Worm (Caenorhabditis elegans) whole organism, young adult: ENCODE results near the gene fbxa-51.

Experiments used
- B0019.2 ChIP-seq: fragments of 200-800 bp; sonication (Bioruptor generic); conservative IDR thresholded peaks from 2 replicates; pipeline ENCODE4 v1.3.6; 2022; ENCODE audit warnings: missing genetic modification reagents, missing genetic modification characterization, missing compliant biosample characterization
- B0261.1 ChIP-seq: sonication (generic microtip); optimal IDR thresholded peaks from 2 replicates; lab custom pipeline; 2016; ENCODE audit warnings: mild to moderate bottlenecking, missing genetic modification characterization, moderate library complexity, missing compliant biosample characterization
- F23B12.7 ChIP-seq: sonication (generic microtip); optimal IDR thresholded peaks from 2 replicates; lab custom pipeline; 2017; ENCODE audit warnings: missing genetic modification characterization, mild to moderate bottlenecking, missing compliant biosample characterization, antibody characterized with exemption, moderate library complexity; ENCODE audit not compliant: insufficient read depth
- K11D2.4 ChIP-seq: fragments of 200-800 bp; sonication (Bioruptor generic); IDR thresholded peaks from 2 replicates; pipeline ENCODE4 v1.3.6; 2022; ENCODE audit warnings: missing genetic modification reagents, missing genetic modification characterization, missing compliant biosample characterization
- T07F8.4 ChIP-seq: sonication (generic microtip); optimal IDR thresholded peaks from 2 replicates; lab custom pipeline; 2016; ENCODE audit warnings: mild to moderate bottlenecking, missing genetic modification characterization, moderate library complexity, missing compliant biosample characterization
- Y53F4B.3 ChIP-seq: fragments of 200-800 bp; sonication (Bioruptor generic); IDR thresholded peaks from 2 replicates; pipeline ENCODE4 v1.3.6; 2022; ENCODE audit warnings: missing genetic modification reagents, missing genetic modification characterization, missing compliant biosample characterization
- Y79H2A.3 ChIP-seq: fragments of 200-800 bp; sonication (Bioruptor generic); conservative IDR thresholded peaks from 2 replicates; pipeline ENCODE4 v1.3.6; 2022; ENCODE audit warnings: missing genetic modification reagents, missing genetic modification characterization, missing compliant biosample characterization
- ZK185.1 ChIP-seq: sonication (generic microtip); optimal IDR thresholded peaks from 2 replicates; lab custom pipeline; 2016; ENCODE audit warnings: mild to moderate bottlenecking, missing genetic modification characterization, missing compliant biosample characterization; ENCODE audit not compliant: poor library complexity, severe bottlenecking
- ama-1 ChIP-seq, 3 experiments: fragments of 150-350 bp in 1 of 3; sonication (generic microtip) in 2 of 3; optimal IDR thresholded peaks; 2 replicates each; lab custom pipeline; 2014 to 2018; ENCODE audit warnings: missing biosample characterization in 2 of 3, missing genetic modification characterization in 2 of 3, missing genetic modification reagents in 2 of 3
- athp-1 ChIP-seq: sonication (generic microtip); optimal IDR thresholded peaks from 2 replicates; lab custom pipeline; 2017; ENCODE audit warnings: mild to moderate bottlenecking, missing genetic modification characterization, missing compliant biosample characterization
- attf-5 ChIP-seq: fragments of 200-800 bp; sonication (Bioruptor generic); optimal IDR thresholded peaks from 2 replicates; lab custom pipeline; 2018; ENCODE audit warnings: mild to moderate bottlenecking, missing genetic modification characterization, missing compliant biosample characterization
- cebp-1 ChIP-seq, 2 experiments: fragments of 200-800 bp in 1 of 2; sonication (Bioruptor generic) in 1 of 2; sonication (generic microtip) in 1 of 2; IDR thresholded peaks in 1 of 2; optimal IDR thresholded peaks in 1 of 2; 2 replicates each; pipeline versions ENCODE4 v1.3.6 to Lab custom; 2017 to 2022; ENCODE audit warnings: missing compliant biosample characterization in 2 of 2, missing genetic modification characterization in 2 of 2, mild to moderate bottlenecking in 1 of 2, missing genetic modification reagents in 1 of 2, moderate library complexity in 1 of 2
- ceh-40 ChIP-seq: fragments of 200-800 bp; sonication (Bioruptor generic); IDR thresholded peaks from 2 replicates; pipeline ENCODE4 v1.3.6; 2022; ENCODE audit warnings: missing genetic modification characterization, missing compliant biosample characterization
- die-1 ChIP-seq: sonication (generic microtip); optimal IDR thresholded peaks from 2 replicates; lab custom pipeline; 2016; ENCODE audit warnings: missing genotype, mild to moderate bottlenecking, missing genetic modification characterization, missing compliant biosample characterization
- efl-1 ChIP-seq: fragments of 150-350 bp; optimal IDR thresholded peaks from 2 replicates; lab custom pipeline; 2014; ENCODE audit warnings: missing biosample characterization, missing genetic modification reagents, missing genetic modification characterization
- him-1 ChIP-seq: sonication (generic microtip); optimal IDR thresholded peaks from 2 replicates; lab custom pipeline; 2016; ENCODE audit warnings: missing genotype, missing genetic modification reagents, missing genetic modification characterization, missing compliant biosample characterization
- let-607 ChIP-seq, 2 experiments: fragments of 200-800 bp in 1 of 2; sonication (Bioruptor generic) in 1 of 2; sonication (generic microtip) in 1 of 2; optimal IDR thresholded peaks; 2 replicates each; lab custom pipeline; 2016 to 2018; ENCODE audit warnings: mild to moderate bottlenecking in 2 of 2, missing compliant biosample characterization in 2 of 2, missing genetic modification characterization in 2 of 2, moderate library complexity in 2 of 2, missing genotype in 1 of 2
- lin-35 ChIP-seq, 3 experiments: fragments of 150-350 bp in 2 of 3; sonication (generic microtip) in 1 of 3; optimal IDR thresholded peaks; 2 replicates each; lab custom pipeline; 2014 to 2018; ENCODE audit warnings: missing biosample characterization in 3 of 3, missing genetic modification characterization in 3 of 3, missing genetic modification reagents in 3 of 3
- mxl-1 ChIP-seq: sonication (generic microtip); optimal IDR thresholded peaks from 2 replicates; lab custom pipeline; 2016; ENCODE audit warnings: missing genetic modification characterization, missing compliant biosample characterization
- nfyb-1 ChIP-seq: fragments of 200-800 bp; sonication (Bioruptor generic); IDR thresholded peaks from 2 replicates; pipeline ENCODE4 v1.3.6; 2022; ENCODE audit warnings: missing genetic modification reagents, missing genetic modification characterization, missing compliant biosample characterization
- nhr-120 ChIP-seq: fragments of 200-800 bp; sonication (Bioruptor generic); IDR thresholded peaks from 2 replicates; pipeline ENCODE4 v1.3.6; 2022; ENCODE audit warnings: missing genetic modification characterization, missing compliant biosample characterization
- nhr-80 ChIP-seq: sonication (generic microtip); optimal IDR thresholded peaks from 2 replicates; lab custom pipeline; 2016; ENCODE audit warnings: missing genetic modification characterization, missing compliant biosample characterization
- rcor-1 ChIP-seq: fragments of 200-800 bp; sonication (Bioruptor generic); IDR thresholded peaks from 2 replicates; pipeline ENCODE4 v1.3.6; 2022; ENCODE audit warnings: missing genetic modification reagents, missing genetic modification characterization, missing compliant biosample characterization
- snpc-1.3 ChIP-seq: sonication (generic microtip); optimal IDR thresholded peaks from 2 replicates; lab custom pipeline; 2017; ENCODE audit warnings: missing genetic modification characterization, mild to moderate bottlenecking, missing compliant biosample characterization, antibody characterized with exemption, moderate library complexity, missing genotype, missing genetic modification reagents; ENCODE audit not compliant: insufficient read depth
- snpc-4 ChIP-seq, 5 experiments: fragments of 150-350 bp in 1 of 5; sonication (generic microtip) in 4 of 5; optimal IDR thresholded peaks; 2 replicates each; lab custom pipeline; 2014 to 2018; ENCODE audit warnings: missing genetic modification characterization in 5 of 5, missing biosample characterization in 3 of 5, antibody characterized with exemption in 2 of 5, mild to moderate bottlenecking in 2 of 5, missing compliant biosample characterization in 2 of 5, missing genotype in 2 of 5, moderate library complexity in 2 of 5, missing genetic modification reagents in 1 of 5
- tbp1 ChIP-seq: fragments of 200-800 bp; sonication (Bioruptor generic); optimal IDR thresholded peaks from 2 replicates; lab custom pipeline; 2018; ENCODE audit warnings: mild to moderate bottlenecking, missing genetic modification characterization, missing compliant biosample characterization
- unc-62 ChIP-seq: fragments of 150-350 bp; optimal IDR thresholded peaks from 2 replicates; lab custom pipeline; 2014; ENCODE audit warnings: missing biosample characterization, missing genetic modification reagents, missing genetic modification characterization
- zfh-2 ChIP-seq: fragments of 200-800 bp; sonication (Bioruptor generic); conservative IDR thresholded peaks from 2 replicates; pipeline ENCODE4 v1.3.6; 2022; ENCODE audit warnings: missing genetic modification reagents, missing genetic modification characterization, missing compliant biosample characterization
- zim-3 ChIP-seq: sonication (generic microtip); optimal IDR thresholded peaks from 2 replicates; lab custom pipeline; 2017; ENCODE audit warnings: mild to moderate bottlenecking, missing genetic modification characterization, moderate library complexity, missing compliant biosample characterization
- ztf-3 ChIP-seq: fragments of 200-800 bp; sonication (Bioruptor generic); optimal IDR thresholded peaks from 2 replicates; lab custom pipeline; 2018; ENCODE audit warnings: mild to moderate bottlenecking, missing genetic modification characterization, missing compliant biosample characterization

The fbxa-51 gene

ce11 chrIII:938569-938968 is 23.5 kb upstream of the fbxa-51 start, which contains the start of gene fbxa-22:
Gene fbxa-22, plus strand, starts transcription at chrIII:938869.
- no peak for TF ChIP-seq F23B12.7 (tag; lab: Kevin White, UChicago)
- no peak for TF ChIP-seq snpc-1.3
- TF ChIP-seq him-1, result no peak
- TF ChIP-seq T07F8.4 (tag; lab: Kevin White, UChicago), result no peak
- TF ChIP-seq snpc-4 (GFP tag; optimal IDR thresholded peaks at IDR 0.05; lab: Kevin White, UChicago), result no peak
- TF ChIP-seq snpc-4 (tag; optimal IDR thresholded peaks at IDR 0.05; lab: Kevin White, UChicago), result no peak
- no peak for TF ChIP-seq efl-1 (GFP tag; lab: Kevin White, UChicago)
- TF ChIP-seq nfyb-1 (GFP tag; lab: Robert Waterston, UW), result no peak

ce11 chrIII:941958-942357 is 20.1 kb upstream of the fbxa-51 start:
- TF ChIP-seq lin-35 (GFP tag; optimal IDR thresholded peaks at IDR 0.05; lab: Kevin White, UChicago) (no peak), zfh-2 (GFP tag; lab: Robert Waterston, UW) (peak; percentile 64), efl-1 (GFP tag; lab: Kevin White, UChicago) (no peak)

ce11 chrIII:943426-943927 is 18.6 kb upstream of the fbxa-51 start, which contains the start of gene fbxa-59:
Gene fbxa-59, minus strand, starts transcription at chrIII:943476.
- peak; percentile 67 for TF ChIP-seq unc-62 (GFP tag; lab: Kevin White, UChicago)
- TF ChIP-seq nhr-80 (tag; lab: Kevin White, UChicago), result peak; percentile 55
- TF ChIP-seq Y53F4B.3 (GFP tag; lab: Robert Waterston, UW), result no peak
- TF ChIP-seq ztf-3 (GFP tag; lab: Kevin White, UChicago), result no peak
- TF ChIP-seq cebp-1 (GFP tag; IDR thresholded peaks at IDR 0.05; lab: Robert Waterston, UW), result peak; percentile 65; the same call in 1 of the 2 replicates
- TF ChIP-seq cebp-1 (tag; optimal IDR thresholded peaks at IDR 0.05; lab: Kevin White, UChicago), result peak; percentile 56
- TF ChIP-seq let-607 (tag; optimal IDR thresholded peaks at IDR 0.05; lab: Kevin White, UChicago), result peak in 1 of 2 experiments; percentile 2

- no peak for TF ChIP-seq B0019.2
- no peak for TF ChIP-seq Y79H2A.3 (GFP tag; lab: Robert Waterston, UW)
- TF ChIP-seq rcor-1 (GFP tag; lab: Robert Waterston, UW), result no peak
- TF ChIP-seq nhr-120 (GFP tag; lab: Robert Waterston, UW), result no peak
- no peak for TF ChIP-seq zim-3
- TF ChIP-seq ama-1 (optimal IDR thresholded peaks at IDR 0.05; lab: Kevin White, UChicago), result no peak
- no peak for TF ChIP-seq ama-1 (GFP tag; optimal IDR thresholded peaks at IDR 0.05; lab: Kevin White, UChicago)
- TF ChIP-seq nhr-80 (tag; lab: Kevin White, UChicago), result peak; percentile 79
- no peak for TF ChIP-seq ceh-40 (GFP tag; lab: Robert Waterston, UW)
- TF ChIP-seq cebp-1 (GFP tag; IDR thresholded peaks at IDR 0.05; lab: Robert Waterston, UW), result peak; percentile 88
- peak; percentile 78 for TF ChIP-seq cebp-1 (tag; optimal IDR thresholded peaks at IDR 0.05; lab: Kevin White, UChicago)
- peak; percentile 27 for TF ChIP-seq attf-5 (GFP tag; lab: Kevin White, UChicago)
- TF ChIP-seq unc-62 (GFP tag; lab: Kevin White, UChicago), result peak; percentile 60
- no peak for TF ChIP-seq die-1
Observed at ce11 chrIII:946250-946725, 15.8 kb upstream of the fbxa-51 start, which contains the start of gene fbxa-60. Gene fbxa-60, minus strand, starts transcription at chrIII:946300.

ce11 chrIII:950472-950871 is 11.6 kb upstream of the fbxa-51 start, which contains the start of the genes fbxa-67 and fbxa-11:
Gene fbxa-67, minus strand, starts transcription at chrIII:950670.
Gene fbxa-11, plus strand, starts transcription at chrIII:950869.
- TF ChIP-seq mxl-1 (tag; lab: Kevin White, UChicago), result no peak
- no peak for TF ChIP-seq athp-1 (tag; lab: Kevin White, UChicago)
- no peak for TF ChIP-seq tbp1 (GFP tag; lab: Kevin White, UChicago)
- TF ChIP-seq K11D2.4 (GFP tag; lab: Robert Waterston, UW), result no peak
- no peak for TF ChIP-seq snpc-1.3
- TF ChIP-seq ZK185.1 (tag; lab: Kevin White, UChicago), result no peak
- TF ChIP-seq B0261.1 (tag; lab: Kevin White, UChicago), result no peak
- TF ChIP-seq nhr-80 (tag; lab: Kevin White, UChicago), result no peak
